Worm (Caenorhabditis elegans) whole organism, young adult: ENCODE data around the gene fis-2.

Source experiments
- athp-1 ChIP-seq: sonication (generic microtip); optimal IDR thresholded peaks from 2 replicates; lab custom pipeline; 2017; ENCODE audit warnings: mild to moderate bottlenecking, missing genetic modification characterization, missing compliant biosample characterization
- nfya-2 ChIP-seq: fragments of 200-800 bp; sonication (Bioruptor generic); IDR thresholded peaks from 2 replicates; pipeline ENCODE4 v1.3.6; 2022; ENCODE audit warnings: missing genetic modification reagents, missing genetic modification characterization, missing compliant biosample characterization
- sptf-2 ChIP-seq: fragments of 200-800 bp; sonication (Bioruptor generic); optimal IDR thresholded peaks from 2 replicates; lab custom pipeline; 2018; ENCODE audit warnings: mild to moderate bottlenecking, missing genetic modification characterization, missing compliant biosample characterization
- unc-62 ChIP-seq: fragments of 150-350 bp; optimal IDR thresholded peaks from 2 replicates; lab custom pipeline; 2014; ENCODE audit warnings: missing biosample characterization, missing genetic modification reagents, missing genetic modification characterization
- ztf-22 ChIP-seq: fragments of 200-800 bp; sonication (Bioruptor generic); optimal IDR thresholded peaks from 2 replicates; lab custom pipeline; 2018; ENCODE audit warnings: mild to moderate bottlenecking, missing genetic modification characterization, moderate library complexity, missing compliant biosample characterization
- ztf-6 ChIP-seq: fragments of 200-800 bp; sonication (Bioruptor generic); IDR thresholded peaks from 2 replicates; pipeline ENCODE4 v1.3.6; 2022; ENCODE audit warnings: missing genetic modification reagents, missing genetic modification characterization, missing compliant biosample characterization

DNA sequence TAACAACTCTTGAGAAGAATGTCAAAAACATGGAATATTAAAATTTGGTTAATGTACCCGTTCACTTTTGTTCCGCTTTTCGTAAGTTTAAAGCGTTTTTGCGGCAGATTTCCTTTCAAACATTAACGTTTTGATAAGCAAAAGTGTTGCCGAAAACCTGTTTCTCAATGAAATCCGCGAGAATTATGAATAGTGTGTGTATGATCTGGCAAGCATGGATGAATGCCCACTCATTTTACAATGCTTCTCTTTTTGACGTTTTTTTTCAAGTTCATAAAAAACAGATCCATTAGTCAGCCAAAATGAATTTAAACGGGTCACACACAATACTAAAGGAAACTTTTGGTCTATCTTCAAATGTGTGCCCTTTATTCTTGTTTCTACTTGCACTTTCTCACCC lies 1.0 kb downstream of the fis-2 start:
- TF ChIP-seq ztf-6 (GFP tag; lab: Robert Waterston, UW) (no peak), unc-62 (GFP tag; lab: Kevin White, UChicago) (no peak), sptf-2 (GFP tag; lab: Kevin White, UChicago) (no peak), nfya-2 (no peak), athp-1 (tag; lab: Kevin White, UChicago) (no peak), ztf-22 (GFP tag; lab: Kevin White, UChicago) (no peak)
